Worm (Caenorhabditis elegans) whole organism, young adult: ENCODE results near the gene ccz-1.
A peak's percentile ranks its signal among the peaks of the same experiment; 100 is the strongest.

Source experiments
- B0019.2 ChIP-seq: fragments of 200-800 bp; sonication (Bioruptor generic); conservative IDR thresholded peaks from 2 replicates; pipeline ENCODE4 v1.3.6; 2022; ENCODE audit warnings: missing genetic modification reagents, missing genetic modification characterization, missing compliant biosample characterization
- B0261.1 ChIP-seq: sonication (generic microtip); optimal IDR thresholded peaks from 2 replicates; lab custom pipeline; 2016; ENCODE audit warnings: mild to moderate bottlenecking, missing genetic modification characterization, moderate library complexity, missing compliant biosample characterization
- B0336.3 ChIP-seq: fragments of 200-800 bp; sonication (Bioruptor generic); IDR thresholded peaks from 2 replicates; pipeline ENCODE4 v1.3.6; 2022; ENCODE audit warnings: missing genetic modification characterization, missing compliant biosample characterization
- C06A6.2 ChIP-seq: fragments of 200-800 bp; sonication (Bioruptor generic); conservative IDR thresholded peaks from 2 replicates; pipeline ENCODE4 v1.3.6; 2022; ENCODE audit warnings: missing genetic modification characterization, missing compliant biosample characterization
- C17E4.6 ChIP-seq: fragments of 200-800 bp; sonication (Bioruptor generic); IDR thresholded peaks from 2 replicates; pipeline ENCODE4 v1.3.6; 2022; ENCODE audit warnings: missing genetic modification reagents, missing genetic modification characterization, missing compliant biosample characterization
- F33H1.4 ChIP-seq: fragments of 200-800 bp; sonication (Bioruptor generic); IDR thresholded peaks from 2 replicates; pipeline ENCODE4 v1.3.6; 2022; ENCODE audit warnings: missing genetic modification reagents, missing genetic modification characterization, missing compliant biosample characterization
- F49E8.2 ChIP-seq: sonication (generic microtip); optimal IDR thresholded peaks from 3 replicates; lab custom pipeline; 2017; ENCODE audit warnings: missing genetic modification characterization, mild to moderate bottlenecking, missing compliant biosample characterization, antibody characterized with exemption, moderate library complexity; ENCODE audit not compliant: insufficient read depth
- F57A8.1 ChIP-seq: fragments of 200-800 bp; sonication (Bioruptor generic); optimal IDR thresholded peaks from 2 replicates; lab custom pipeline; 2018; ENCODE audit warnings: mild to moderate bottlenecking, missing genetic modification characterization, moderate library complexity, missing compliant biosample characterization
- K12H6.12 ChIP-seq: fragments of 200-800 bp; sonication (Bioruptor generic); optimal IDR thresholded peaks from 2 replicates; lab custom pipeline; 2018; ENCODE audit warnings: mild to moderate bottlenecking, missing genetic modification characterization, missing compliant biosample characterization
- T07F8.4 ChIP-seq: sonication (generic microtip); optimal IDR thresholded peaks from 2 replicates; lab custom pipeline; 2016; ENCODE audit warnings: mild to moderate bottlenecking, missing genetic modification characterization, moderate library complexity, missing compliant biosample characterization
- Y53G8AR.9 ChIP-seq: fragments of 200-800 bp; sonication (Bioruptor generic); conservative IDR thresholded peaks from 2 replicates; pipeline ENCODE4 v1.3.6; 2022; ENCODE audit warnings: missing genetic modification reagents, missing genetic modification characterization, missing compliant biosample characterization
- Y56A3A.18 ChIP-seq: fragments of 200-800 bp; sonication (Bioruptor generic); IDR thresholded peaks from 2 replicates; pipeline ENCODE4 v1.3.6; 2022; ENCODE audit warnings: missing genetic modification reagents, missing genetic modification characterization, missing compliant biosample characterization
- Y79H2A.3 ChIP-seq: fragments of 200-800 bp; sonication (Bioruptor generic); conservative IDR thresholded peaks from 2 replicates; pipeline ENCODE4 v1.3.6; 2022; ENCODE audit warnings: missing genetic modification reagents, missing genetic modification characterization, missing compliant biosample characterization
- Y95B8A.8 ChIP-seq: fragments of 200-800 bp; sonication (Bioruptor generic); IDR thresholded peaks from 2 replicates; pipeline ENCODE4 v1.3.6; 2022; ENCODE audit warnings: missing genetic modification reagents, missing genetic modification characterization, missing compliant biosample characterization
- aptf-2 ChIP-seq: fragments of 200-800 bp; sonication (Bioruptor generic); conservative IDR thresholded peaks from 2 replicates; pipeline ENCODE4 v1.3.6; 2022; ENCODE audit warnings: missing genetic modification reagents, missing genetic modification characterization, missing compliant biosample characterization
- aptf-3 ChIP-seq: fragments of 200-800 bp; sonication (Bioruptor generic); IDR thresholded peaks from 2 replicates; pipeline ENCODE4 v1.3.6; 2022; ENCODE audit warnings: missing genetic modification characterization, missing compliant biosample characterization
- attf-3 ChIP-seq: fragments of 200-800 bp; sonication (Bioruptor generic); conservative IDR thresholded peaks from 2 replicates; pipeline ENCODE4 v1.3.6; 2022; ENCODE audit warnings: missing genetic modification reagents, missing genetic modification characterization, missing compliant biosample characterization
- attf-6 ChIP-seq: fragments of 200-800 bp; sonication (Bioruptor generic); IDR thresholded peaks from 2 replicates; pipeline ENCODE4 v1.3.6; 2022; ENCODE audit warnings: missing genetic modification reagents, missing genetic modification characterization, missing compliant biosample characterization
- ccch-3 ChIP-seq: fragments of 200-800 bp; sonication (Bioruptor generic); optimal IDR thresholded peaks from 2 replicates; lab custom pipeline; 2018; ENCODE audit warnings: mild to moderate bottlenecking, missing genetic modification characterization, missing compliant biosample characterization
- ceh-100 ChIP-seq: fragments of 200-800 bp; sonication (Bioruptor generic); IDR thresholded peaks from 2 replicates; pipeline ENCODE4 v1.3.6; 2022; ENCODE audit warnings: missing genetic modification reagents, missing genetic modification characterization, missing compliant biosample characterization
- ceh-27 ChIP-seq: fragments of 200-800 bp; sonication (Bioruptor generic); optimal IDR thresholded peaks from 2 replicates; lab custom pipeline; 2018; ENCODE audit warnings: mild to moderate bottlenecking, missing genetic modification characterization, moderate library complexity, missing compliant biosample characterization
- ceh-40 ChIP-seq: fragments of 200-800 bp; sonication (Bioruptor generic); IDR thresholded peaks from 2 replicates; pipeline ENCODE4 v1.3.6; 2022; ENCODE audit warnings: missing genetic modification characterization, missing compliant biosample characterization
- efl-1 ChIP-seq: fragments of 150-350 bp; optimal IDR thresholded peaks from 2 replicates; lab custom pipeline; 2014; ENCODE audit warnings: missing biosample characterization, missing genetic modification reagents, missing genetic modification characterization
- egrh-3 ChIP-seq: fragments of 200-800 bp; sonication (Bioruptor generic); IDR thresholded peaks from 2 replicates; pipeline ENCODE4 v1.3.6; 2022; ENCODE audit warnings: missing genetic modification reagents, missing genetic modification characterization, missing compliant biosample characterization
- hlh-26 ChIP-seq: fragments of 200-800 bp; sonication (Bioruptor generic); conservative IDR thresholded peaks from 2 replicates; pipeline ENCODE4 v1.3.6; 2022; ENCODE audit warnings: missing genetic modification reagents, missing genetic modification characterization, missing compliant biosample characterization
- hrde-1 ChIP-seq: sonication (generic microtip); optimal IDR thresholded peaks from 2 replicates; lab custom pipeline; 2016; ENCODE audit warnings: missing genetic modification characterization, mild to moderate bottlenecking, missing compliant biosample characterization, moderate library complexity, missing genotype, missing genetic modification reagents, borderline replicate concordance
- hsf-1 ChIP-seq: fragments of 200-800 bp; sonication (Bioruptor generic); IDR thresholded peaks from 2 replicates; pipeline ENCODE4 v1.3.6; 2022; ENCODE audit warnings: missing genetic modification reagents, missing genetic modification characterization, missing compliant biosample characterization
- lag-1 ChIP-seq: fragments of 200-800 bp; sonication (Bioruptor generic); IDR thresholded peaks from 2 replicates; pipeline ENCODE4 v1.3.6; 2022; ENCODE audit warnings: missing genetic modification reagents, missing genetic modification characterization, missing compliant biosample characterization
- lin-35 ChIP-seq, 3 experiments: fragments of 150-350 bp in 2 of 3; sonication (generic microtip) in 1 of 3; optimal IDR thresholded peaks; 2 replicates each; lab custom pipeline; 2014 to 2018; ENCODE audit warnings: missing biosample characterization in 3 of 3, missing genetic modification characterization in 3 of 3, missing genetic modification reagents in 3 of 3
- lin-40 ChIP-seq: sonication (generic microtip); optimal IDR thresholded peaks from 2 replicates; lab custom pipeline; 2016; ENCODE audit warnings: missing genetic modification characterization, mild to moderate bottlenecking, missing compliant biosample characterization, missing genotype, missing genetic modification reagents
- lir-1 ChIP-seq: fragments of 200-800 bp; sonication (Bioruptor generic); conservative IDR thresholded peaks from 2 replicates; pipeline ENCODE4 v1.3.6; 2022; ENCODE audit warnings: missing genetic modification reagents, missing genetic modification characterization, missing compliant biosample characterization
- lsl-1 ChIP-seq: fragments of 200-800 bp; sonication (Bioruptor generic); optimal IDR thresholded peaks from 2 replicates; lab custom pipeline; 2018; ENCODE audit warnings: mild to moderate bottlenecking, missing genetic modification characterization, moderate library complexity, missing compliant biosample characterization
- mcd-1 ChIP-seq: fragments of 200-800 bp; sonication (Bioruptor generic); IDR thresholded peaks from 2 replicates; pipeline ENCODE4 v1.3.6; 2022; ENCODE audit warnings: missing genetic modification reagents, missing genetic modification characterization, missing compliant biosample characterization
- mxl-1 ChIP-seq: sonication (generic microtip); optimal IDR thresholded peaks from 2 replicates; lab custom pipeline; 2016; ENCODE audit warnings: missing genetic modification characterization, missing compliant biosample characterization
- nfya-1 ChIP-seq: sonication (generic microtip); optimal IDR thresholded peaks from 2 replicates; lab custom pipeline; 2017; ENCODE audit warnings: antibody characterized with exemption, missing compliant biosample characterization, missing genetic modification characterization, borderline replicate concordance; ENCODE audit not compliant: insufficient read depth
- nfyb-1 ChIP-seq: fragments of 200-800 bp; sonication (Bioruptor generic); IDR thresholded peaks from 2 replicates; pipeline ENCODE4 v1.3.6; 2022; ENCODE audit warnings: missing genetic modification reagents, missing genetic modification characterization, missing compliant biosample characterization
- rec-8 ChIP-seq, 2 experiments: sonication (generic microtip); optimal IDR thresholded peaks; 2 replicates each; lab custom pipeline; 2016; ENCODE audit warnings: mild to moderate bottlenecking in 2 of 2, missing genetic modification characterization in 2 of 2, missing genetic modification reagents in 2 of 2, missing genotype in 2 of 2, missing biosample characterization in 1 of 2, missing compliant biosample characterization in 1 of 2, moderate library complexity in 1 of 2
- sptf-2 ChIP-seq: fragments of 200-800 bp; sonication (Bioruptor generic); optimal IDR thresholded peaks from 2 replicates; lab custom pipeline; 2018; ENCODE audit warnings: mild to moderate bottlenecking, missing genetic modification characterization, missing compliant biosample characterization
- unc-130 ChIP-seq: sonication (generic microtip); optimal IDR thresholded peaks from 2 replicates; lab custom pipeline; 2016; ENCODE audit warnings: missing genetic modification reagents, missing genetic modification characterization, missing compliant biosample characterization
- unc-62 ChIP-seq: fragments of 150-350 bp; optimal IDR thresholded peaks from 2 replicates; lab custom pipeline; 2014; ENCODE audit warnings: missing biosample characterization, missing genetic modification reagents, missing genetic modification characterization
- xnd-1 ChIP-seq: sonication (generic microtip); optimal IDR thresholded peaks from 2 replicates; lab custom pipeline; 2016; ENCODE audit warnings: missing genotype, missing genetic modification reagents, missing genetic modification characterization, missing compliant biosample characterization
- zfh-2 ChIP-seq: fragments of 200-800 bp; sonication (Bioruptor generic); conservative IDR thresholded peaks from 2 replicates; pipeline ENCODE4 v1.3.6; 2022; ENCODE audit warnings: missing genetic modification reagents, missing genetic modification characterization, missing compliant biosample characterization
- zim-3 ChIP-seq: sonication (generic microtip); optimal IDR thresholded peaks from 2 replicates; lab custom pipeline; 2017; ENCODE audit warnings: mild to moderate bottlenecking, missing genetic modification characterization, moderate library complexity, missing compliant biosample characterization
- ztf-18 ChIP-seq: sonication (generic microtip); optimal IDR thresholded peaks from 2 replicates; lab custom pipeline; 2016; ENCODE audit warnings: missing genotype, mild to moderate bottlenecking, missing genetic modification characterization, missing compliant biosample characterization
- ztf-22 ChIP-seq: fragments of 200-800 bp; sonication (Bioruptor generic); optimal IDR thresholded peaks from 2 replicates; lab custom pipeline; 2018; ENCODE audit warnings: mild to moderate bottlenecking, missing genetic modification characterization, moderate library complexity, missing compliant biosample characterization
- ztf-26 ChIP-seq: sonication (generic microtip); optimal IDR thresholded peaks from 2 replicates; lab custom pipeline; 2017; ENCODE audit warnings: missing genetic modification characterization, missing compliant biosample characterization
- ztf-6 ChIP-seq: fragments of 200-800 bp; sonication (Bioruptor generic); IDR thresholded peaks from 2 replicates; pipeline ENCODE4 v1.3.6; 2022; ENCODE audit warnings: missing genetic modification reagents, missing genetic modification characterization, missing compliant biosample characterization

ccz-1 gene

ce11 chrV:13664340-13664916 lies 14.2 kb upstream of the ccz-1 start (continued):
- TF ChIP-seq attf-6 (GFP tag; lab: Robert Waterston, UW) (no peak), lir-1 (no peak), ztf-26 (no peak), nfya-1 (no peak), B0019.2 (GFP tag; lab: Robert Waterston, UW) (0 out of 2 replicates have a peak, but pooled peaks have one; percentile 9), aptf-2 (GFP tag; lab: Robert Waterston, UW) (no peak), mcd-1 (GFP tag; lab: Robert Waterston, UW) (peak; percentile 50), lag-1 (GFP tag; lab: Robert Waterston, UW) (no peak), F49E8.2 (peak; percentile 41), F33H1.4 (GFP tag; lab: Robert Waterston, UW) (peak; percentile 42), Y95B8A.8 (GFP tag; lab: Robert Waterston, UW) (0 out of 2 replicates have a peak, but pooled peaks have one; percentile 5), C06A6.2 (no peak), xnd-1 (tag; lab: Kevin White, UChicago) (peak; percentile 20), K12H6.12 (tag; lab: Kevin White, UChicago) (no peak), unc-130 (GFP tag; lab: Kevin White, UChicago) (no peak), ztf-22 (peak; percentile 11), aptf-3 (GFP tag; lab: Robert Waterston, UW) (no peak), unc-62 (GFP tag; lab: Kevin White, UChicago) (no peak), F57A8.1 (no peak), ceh-27 (GFP tag; lab: Kevin White, UChicago) (peak; percentile 6), ccch-3 (GFP tag; lab: Kevin White, UChicago) (no peak), lsl-1 (GFP tag; lab: Kevin White, UChicago) (peak; percentile 46), ztf-18 (tag; lab: Kevin White, UChicago) (peak; percentile 91), Y79H2A.3 (no peak), T07F8.4 (tag; lab: Kevin White, UChicago) (no peak), rec-8 (tag; optimal IDR thresholded peaks at IDR 0.05; lab: Kevin White, UChicago) (no peak), B0261.1 (tag; lab: Kevin White, UChicago) (no peak), hsf-1 (GFP tag; lab: Robert Waterston, UW) (peak; percentile 23; the same call in 1 of the 2 replicates), mxl-1 (tag; lab: Kevin White, UChicago) (no peak), C17E4.6 (GFP tag; lab: Robert Waterston, UW) (no peak), B0336.3 (GFP tag; lab: Robert Waterston, UW) (0 out of 2 replicates have a peak, but pooled peaks have one; percentile 20), hrde-1 (no peak), efl-1 (GFP tag; lab: Kevin White, UChicago) (peak; percentile 59), zfh-2 (GFP tag; lab: Robert Waterston, UW) (no peak), nfyb-1 (no peak), egrh-3 (GFP tag; lab: Robert Waterston, UW) (no peak), zim-3 (no peak), lin-35 (GFP tag; optimal IDR thresholded peaks at IDR 0.05; lab: Kevin White, UChicago) (peak in 2 of 3 experiments; percentile 12 to 73), ceh-100 (GFP tag; lab: Robert Waterston, UW) (no peak), lin-40 (tag; lab: Kevin White, UChicago) (peak; percentile 38), hlh-26 (GFP tag; lab: Robert Waterston, UW) (no peak), Y56A3A.18 (peak; percentile 15; the same call in 1 of the 2 replicates), attf-3 (GFP tag; lab: Robert Waterston, UW) (no peak), sptf-2 (GFP tag; lab: Kevin White, UChicago) (no peak), Y53G8AR.9 (0 out of 2 replicates have a peak, but pooled peaks have one; percentile 68), ceh-40 (GFP tag; lab: Robert Waterston, UW) (0 out of 2 replicates have a peak, but pooled peaks have one; percentile 22), ztf-6 (no peak)
